Worm (Caenorhabditis elegans) whole organism, mixed stage, embryonic: ENCODE measurements around the gene madf-1.

Experiments used
- cnd-1 ChIP-seq: fragments of 200-800 bp; sonication (Bioruptor generic); optimal IDR thresholded peaks from 2 replicates; lab custom pipeline; 2018; ENCODE audit warnings: mild to moderate bottlenecking, missing genetic modification characterization, missing compliant biosample characterization
- drap-1 ChIP-seq: fragments of 200-800 bp; sonication (Bioruptor generic); optimal IDR thresholded peaks from 3 replicates; lab custom pipeline; 2018; ENCODE audit warnings: mild to moderate bottlenecking, missing genetic modification characterization, missing compliant biosample characterization
- elt-3 ChIP-seq: fragments of 150-350 bp; optimal IDR thresholded peaks from 2 replicates; lab custom pipeline; 2014; ENCODE audit warnings: missing biosample characterization, missing genetic modification characterization
- lsy-2 ChIP-seq: fragments of 150-350 bp; optimal IDR thresholded peaks from 2 replicates; lab custom pipeline; 2014; ENCODE audit warnings: missing biosample characterization, missing genetic modification characterization
- nhr-237 ChIP-seq: fragments of 150-350 bp; optimal IDR thresholded peaks from 2 replicates; lab custom pipeline; 2014; ENCODE audit warnings: missing biosample characterization, missing genetic modification characterization
- nhr-28 ChIP-seq: fragments of 150-350 bp; optimal IDR thresholded peaks from 2 replicates; lab custom pipeline; 2014; ENCODE audit warnings: missing biosample characterization, missing genetic modification characterization
- nhr-76 ChIP-seq: sonication (generic microtip); optimal IDR thresholded peaks from 2 replicates; lab custom pipeline; 2017; ENCODE audit warnings: missing biosample characterization, missing genetic modification characterization
- unc-62 ChIP-seq: fragments of 150-350 bp; optimal IDR thresholded peaks from 2 replicates; lab custom pipeline; 2014; ENCODE audit warnings: missing biosample characterization, missing genetic modification reagents, missing genetic modification characterization

ce11 chrIV:794275-794674 is 37.4 kb downstream of the madf-1 start, which contains the start of gene F56B3.4:
- no peak for TF ChIP-seq cnd-1
- TF ChIP-seq nhr-28 (tag; lab: Kevin White, UChicago), result no peak
- no peak for TF ChIP-seq nhr-76 (tag; lab: Kevin White, UChicago)
- TF ChIP-seq nhr-237 (tag; lab: Kevin White, UChicago), result no peak
- no peak for TF ChIP-seq unc-62 (GFP tag; lab: Kevin White, UChicago)
- TF ChIP-seq lsy-2 (tag; lab: Kevin White, UChicago), result no peak
- TF ChIP-seq elt-3 (tag; lab: Kevin White, UChicago), result no peak
- TF ChIP-seq drap-1, result no peak
